Worm (Caenorhabditis elegans) whole organism, late embryonic: Measurements from ENCODE around the gene Y79H2A.3.
A peak's percentile ranks its signal among the peaks of the same experiment; 100 is the strongest.

ENCODE experiments used
- K02D7.2 ChIP-seq: sonication (generic microtip); optimal IDR thresholded peaks from 2 replicates; lab custom pipeline; 2017; ENCODE audit warnings: mild to moderate bottlenecking, missing genetic modification characterization, missing compliant biosample characterization
- K09A11.1 ChIP-seq: sonication (generic microtip); optimal IDR thresholded peaks from 2 replicates; lab custom pipeline; 2017; ENCODE audit warnings: antibody characterized with exemption, mild to moderate bottlenecking, missing genetic modification characterization, missing compliant biosample characterization; ENCODE audit not compliant: insufficient read depth
- ceh-2 ChIP-seq: sonication (generic microtip); optimal IDR thresholded peaks from 2 replicates; lab custom pipeline; 2016; ENCODE audit warnings: missing genotype, missing genetic modification characterization, missing compliant biosample characterization
- ceh-24 ChIP-seq: sonication (generic microtip); optimal IDR thresholded peaks from 2 replicates; lab custom pipeline; 2016; ENCODE audit warnings: mild to moderate bottlenecking, missing genetic modification characterization, missing compliant biosample characterization
- ceh-34 ChIP-seq: sonication (generic microtip); optimal IDR thresholded peaks from 2 replicates; lab custom pipeline; 2016; ENCODE audit warnings: mild to moderate bottlenecking, missing genetic modification characterization, missing compliant biosample characterization
- ceh-45 ChIP-seq: fragments of 200-800 bp; sonication (Bioruptor generic); IDR thresholded peaks from 2 replicates; pipeline ENCODE4 v1.3.6; 2022; ENCODE audit warnings: missing genetic modification reagents, missing genetic modification characterization, missing compliant biosample characterization
- ceh-9 ChIP-seq: sonication (generic microtip); optimal IDR thresholded peaks from 2 replicates; lab custom pipeline; 2016; ENCODE audit warnings: mild to moderate bottlenecking, missing genetic modification characterization, inconsistent platforms, missing compliant biosample characterization
- dve-1 ChIP-seq: sonication (generic microtip); optimal IDR thresholded peaks from 2 replicates; lab custom pipeline; 2017; ENCODE audit warnings: antibody characterized with exemption, mild to moderate bottlenecking, missing genetic modification characterization, missing compliant biosample characterization
- hlh-30 ChIP-seq: sonication (generic microtip); optimal IDR thresholded peaks from 2 replicates; lab custom pipeline; 2017; ENCODE audit warnings: antibody characterized with exemption, missing genetic modification characterization, missing compliant biosample characterization; ENCODE audit not compliant: insufficient read depth
- hlh-8 ChIP-seq: sonication (generic microtip); optimal IDR thresholded peaks from 2 replicates; lab custom pipeline; 2016; ENCODE audit warnings: missing genotype, missing genetic modification characterization, missing compliant biosample characterization
- lin-11 ChIP-seq: fragments of 200-800 bp; sonication (Bioruptor generic); optimal IDR thresholded peaks from 2 replicates; lab custom pipeline; 2018; ENCODE audit warnings: mild to moderate bottlenecking, missing genetic modification characterization, missing compliant biosample characterization
- madf-2 ChIP-seq: sonication (generic microtip); optimal IDR thresholded peaks from 2 replicates; lab custom pipeline; 2017; ENCODE audit warnings: missing genetic modification characterization, missing compliant biosample characterization
- nfya-1 ChIP-seq: sonication (generic microtip); optimal IDR thresholded peaks from 2 replicates; lab custom pipeline; 2017; ENCODE audit warnings: missing genetic modification characterization, mild to moderate bottlenecking, missing compliant biosample characterization, antibody characterized with exemption, moderate library complexity
- pag-3 ChIP-seq: sonication (generic microtip); optimal IDR thresholded peaks from 2 replicates; lab custom pipeline; 2016; ENCODE audit warnings: missing compliant biosample characterization, missing genetic modification characterization, borderline replicate concordance
- pat-9 ChIP-seq: fragments of 200-800 bp; sonication (Bioruptor generic); optimal IDR thresholded peaks from 2 replicates; lab custom pipeline; 2018; ENCODE audit warnings: mild to moderate bottlenecking, missing genetic modification characterization, moderate library complexity, missing compliant biosample characterization
- pha-2 ChIP-seq: sonication (generic microtip); optimal IDR thresholded peaks from 2 replicates; lab custom pipeline; 2017; ENCODE audit warnings: mild to moderate bottlenecking, missing genetic modification characterization, missing compliant biosample characterization
- syd-9 ChIP-seq: sonication (generic microtip); optimal IDR thresholded peaks from 2 replicates; lab custom pipeline; 2016; ENCODE audit warnings: mild to moderate bottlenecking, missing genetic modification characterization, moderate library complexity, missing compliant biosample characterization

Y79H2A.3 gene

DNA sequence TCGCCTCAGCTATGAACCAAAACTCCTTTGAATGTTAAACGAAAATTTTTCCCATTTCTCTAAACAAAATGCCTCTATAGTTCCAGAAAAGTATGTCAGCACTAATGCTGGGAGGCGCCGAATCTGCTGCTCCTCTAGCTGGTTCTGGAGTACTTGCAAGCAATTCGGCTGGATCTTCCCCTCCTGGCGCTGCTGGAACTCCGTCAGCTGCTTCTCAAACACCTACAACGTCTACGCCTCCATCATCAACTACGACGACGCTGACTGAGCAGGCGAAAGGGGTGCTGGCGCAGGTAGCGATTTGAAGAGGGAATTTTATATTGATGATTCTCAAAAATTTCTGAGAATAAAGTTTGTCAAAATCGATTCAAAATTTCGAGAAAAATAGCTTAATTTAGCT, 69.6 kb downstream of the Y79H2A.3 start:
- TF ChIP-seq ceh-9 (tag; lab: Kevin White, UChicago) (no peak), pha-2 (tag; lab: Kevin White, UChicago) (no peak), ceh-2 (tag; lab: Kevin White, UChicago) (no peak), lin-11 (no peak), syd-9 (no peak), hlh-8 (tag; lab: Kevin White, UChicago) (no peak), pag-3 (tag; lab: Kevin White, UChicago) (no peak), ceh-45 (no peak), K02D7.2 (tag; lab: Kevin White, UChicago) (no peak), ceh-34 (tag; lab: Kevin White, UChicago) (no peak), pat-9 (tag; lab: Kevin White, UChicago) (no peak), K09A11.1 (no peak), dve-1 (tag; lab: Kevin White, UChicago) (no peak)

DNA sequence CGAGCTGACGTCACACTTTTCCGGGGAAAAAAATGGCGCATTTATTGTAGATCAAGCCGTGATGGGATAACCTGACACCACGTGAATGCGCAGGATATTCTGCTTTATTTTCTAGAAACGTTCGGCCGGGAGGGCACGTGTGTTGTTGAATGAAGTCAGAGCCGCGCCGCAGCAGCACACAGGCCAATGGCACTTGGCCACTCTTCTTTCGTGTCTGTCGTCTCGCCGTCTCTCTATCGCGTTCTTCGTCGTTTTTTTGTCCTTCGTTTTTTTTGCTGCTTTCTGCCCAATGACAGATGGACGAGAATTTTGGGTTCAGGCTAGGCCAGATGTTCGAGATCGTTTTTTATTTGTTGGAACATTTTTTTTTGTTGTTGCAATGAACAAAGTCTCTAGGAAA, 70.6 kb downstream of the Y79H2A.3 start:
- TF ChIP-seq nfya-1 (tag; lab: Kevin White, UChicago): peak; percentile 41
- peak; percentile 4 for TF ChIP-seq hlh-30
- no peak for TF ChIP-seq ceh-24 (tag; lab: Kevin White, UChicago)
- no peak for TF ChIP-seq madf-2 (tag; lab: Kevin White, UChicago)
